Worm (Caenorhabditis elegans): ENCODE measurements around the gene Y51H7C.10.

DNA sequence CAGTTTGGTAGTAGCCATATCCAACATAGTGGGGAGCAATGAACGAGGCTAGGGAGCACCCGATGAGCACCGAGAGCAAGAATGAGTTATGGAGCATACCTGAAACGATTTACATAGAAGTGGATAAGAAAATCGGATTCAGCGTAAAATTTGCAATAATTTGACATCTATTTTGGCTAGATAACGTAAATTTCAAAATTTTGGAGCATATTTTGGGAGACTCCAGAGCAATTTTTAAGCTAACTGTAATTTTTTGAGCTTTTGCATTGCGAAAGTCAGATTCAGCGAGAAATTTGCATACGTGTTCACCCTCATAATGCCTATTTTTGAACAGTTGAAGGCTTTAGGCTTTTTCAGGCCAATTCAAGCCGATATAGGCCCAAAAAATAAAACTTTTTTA is 42.9 kb upstream of the Y51H7C.10 start, which contains the start of gene Y51H7C.13:
- TF ChIP-seq unc-86 (tag; optimal IDR thresholded peaks at IDR 0.05) (no peak), fkh-10 (GFP tag; optimal IDR thresholded peaks at IDR 0.05) (no peak), ceh-6 (GFP tag; optimal IDR thresholded peaks at IDR 0.05) (no peak), nhr-11 (tag; optimal IDR thresholded peaks at IDR 0.05) (no peak), pag-3 (tag; optimal IDR thresholded peaks at IDR 0.05; ENCODE audit: borderline replicate concordance) (no peak), dmd-4 (tag; optimal IDR thresholded peaks at IDR 0.05; ENCODE audit: borderline replicate concordance) (no peak), F13H6.1 (tag; optimal IDR thresholded peaks at IDR 0.05) (no peak)

All from whole organism, late embryonic.